Worm (Caenorhabditis elegans) whole organism, L1 larva: ENCODE measurements around the gene sap-49.

Experiments used
- C04F5.9 ChIP-seq: sonication (generic microtip); optimal IDR thresholded peaks from 2 replicates; lab custom pipeline; 2016; ENCODE audit warnings: missing genetic modification characterization, missing compliant biosample characterization
- C16A3.4 ChIP-seq: fragments of 150-350 bp; optimal IDR thresholded peaks from 2 replicates; lab custom pipeline; 2014; ENCODE audit warnings: missing biosample characterization, missing genetic modification characterization
- C34B4.2 ChIP-seq: sonication (generic microtip); optimal IDR thresholded peaks from 2 replicates; lab custom pipeline; 2017; ENCODE audit warnings: mild to moderate bottlenecking, missing genetic modification characterization, missing compliant biosample characterization
- F16B12.6 ChIP-seq: fragments of 150-350 bp; optimal IDR thresholded peaks from 2 replicates; lab custom pipeline; 2014; ENCODE audit warnings: missing biosample characterization, missing genetic modification characterization
- aly-2 ChIP-seq: fragments of 150-350 bp; optimal IDR thresholded peaks from 2 replicates; lab custom pipeline; 2014; ENCODE audit warnings: missing biosample characterization, missing genetic modification characterization
- blmp-1 ChIP-seq: fragments of 150-350 bp; optimal IDR thresholded peaks from 2 replicates; lab custom pipeline; 2014; ENCODE audit warnings: missing biosample characterization, missing genetic modification characterization
- ceh-82 ChIP-seq, 3 experiments: fragments of 150-350 bp in 1 of 3; sonication (generic microtip) in 2 of 3; optimal IDR thresholded peaks; 2 replicates each; lab custom pipeline; 2014 to 2017; ENCODE audit warnings: missing biosample characterization in 3 of 3, missing genetic modification characterization in 3 of 3
- ceh-90 ChIP-seq: sonication (generic microtip); optimal IDR thresholded peaks from 2 replicates; lab custom pipeline; 2016; ENCODE audit warnings: missing genetic modification characterization, missing compliant biosample characterization
- dpl-1 ChIP-seq, 3 experiments: fragments of 150-350 bp in 2 of 3; sonication (generic microtip) in 1 of 3; optimal IDR thresholded peaks; 2 replicates each; lab custom pipeline; 2014 to 2017; ENCODE audit warnings: missing biosample characterization in 3 of 3, missing genetic modification characterization in 3 of 3, missing genetic modification reagents in 3 of 3
- dsc-1 ChIP-seq: sonication (generic microtip); optimal IDR thresholded peaks from 2 replicates; lab custom pipeline; 2016; ENCODE audit warnings: mild to moderate bottlenecking, missing genetic modification characterization, missing compliant biosample characterization
- efl-3 ChIP-seq: fragments of 200-800 bp; sonication (Bioruptor generic); optimal IDR thresholded peaks from 2 replicates; lab custom pipeline; 2018; ENCODE audit warnings: mild to moderate bottlenecking, missing genetic modification characterization, missing compliant biosample characterization
- egl-13 ChIP-seq: sonication (generic microtip); optimal IDR thresholded peaks from 2 replicates; lab custom pipeline; 2016; ENCODE audit warnings: missing genotype, missing genetic modification reagents, missing genetic modification characterization, missing compliant biosample characterization
- fkh-8 ChIP-seq: sonication (generic microtip); optimal IDR thresholded peaks from 2 replicates; lab custom pipeline; 2016; ENCODE audit warnings: mild to moderate bottlenecking, missing genetic modification characterization, missing compliant biosample characterization
- fos-1 ChIP-seq: fragments of 150-350 bp; optimal IDR thresholded peaks from 2 replicates; lab custom pipeline; 2014; ENCODE audit warnings: missing biosample characterization, missing genetic modification characterization
- hlh-17 ChIP-seq: fragments of 200-800 bp; sonication (Bioruptor generic); optimal IDR thresholded peaks from 2 replicates; lab custom pipeline; 2018; ENCODE audit warnings: missing genetic modification characterization, mild to moderate bottlenecking, missing compliant biosample characterization, moderate library complexity, borderline replicate concordance
- hpl-2 ChIP-seq: fragments of 150-350 bp; optimal IDR thresholded peaks from 2 replicates; lab custom pipeline; 2014; ENCODE audit warnings: missing biosample characterization, missing genetic modification reagents, missing genetic modification characterization
- irx-1 ChIP-seq: sonication (generic microtip); optimal IDR thresholded peaks from 2 replicates; lab custom pipeline; 2016; ENCODE audit warnings: missing genetic modification characterization, missing compliant biosample characterization
- lin-14 ChIP-seq: fragments of 200-800 bp; sonication (Bioruptor generic); optimal IDR thresholded peaks from 2 replicates; lab custom pipeline; 2018; ENCODE audit warnings: mild to moderate bottlenecking, missing genetic modification characterization, moderate library complexity, missing compliant biosample characterization
- lsy-2 ChIP-seq, 2 experiments: fragments of 150-350 bp; optimal IDR thresholded peaks; 2 replicates each; lab custom pipeline; 2014; ENCODE audit warnings: missing biosample characterization in 2 of 2, missing genetic modification characterization in 2 of 2
- mab-9 ChIP-seq: fragments of 200-800 bp; sonication (Bioruptor generic); IDR thresholded peaks from 2 replicates; pipeline ENCODE4 v1.3.6; 2022; ENCODE audit warnings: missing genetic modification reagents, missing genetic modification characterization, missing compliant biosample characterization
- mep-1 ChIP-seq: fragments of 150-350 bp; optimal IDR thresholded peaks from 2 replicates; lab custom pipeline; 2014; ENCODE audit warnings: missing biosample characterization, missing genetic modification characterization
- nhr-11 ChIP-seq: fragments of 150-350 bp; optimal IDR thresholded peaks from 2 replicates; lab custom pipeline; 2014; ENCODE audit warnings: missing biosample characterization, missing genetic modification characterization
- nhr-19 ChIP-seq: fragments of 200-800 bp; sonication (Bioruptor generic); conservative IDR thresholded peaks from 2 replicates; pipeline ENCODE4 v1.3.6; 2022; ENCODE audit warnings: missing genetic modification characterization, missing compliant biosample characterization
- nhr-28 ChIP-seq: fragments of 150-350 bp; optimal IDR thresholded peaks from 2 replicates; lab custom pipeline; 2014; ENCODE audit warnings: missing biosample characterization, missing genetic modification characterization
- nhr-47 ChIP-seq: sonication (generic microtip); optimal IDR thresholded peaks from 2 replicates; lab custom pipeline; 2016; ENCODE audit warnings: mild to moderate bottlenecking, missing genetic modification characterization, moderate library complexity, missing compliant biosample characterization
- nhr-71 ChIP-seq: sonication (generic microtip); optimal IDR thresholded peaks from 2 replicates; lab custom pipeline; 2016; ENCODE audit warnings: mild to moderate bottlenecking, missing genetic modification characterization, moderate library complexity, missing compliant biosample characterization
- nhr-76 ChIP-seq: sonication (generic microtip); optimal IDR thresholded peaks from 2 replicates; lab custom pipeline; 2017; ENCODE audit warnings: missing biosample characterization, missing genetic modification characterization
- nhr-85 ChIP-seq: sonication (generic microtip); peaks from one replicate; lab custom pipeline; 2016; ENCODE audit warnings: missing genetic modification characterization, inconsistent platforms, missing compliant biosample characterization
- nhr-90 ChIP-seq: sonication (generic microtip); optimal IDR thresholded peaks from 2 replicates; lab custom pipeline; 2016; ENCODE audit warnings: mild to moderate bottlenecking, missing genetic modification characterization, missing compliant biosample characterization; ENCODE audit not compliant: poor library complexity
- pag-3 ChIP-seq: sonication (generic microtip); optimal IDR thresholded peaks from 2 replicates; lab custom pipeline; 2017; ENCODE audit warnings: missing genetic modification characterization, mild to moderate bottlenecking, missing compliant biosample characterization, antibody characterized with exemption, borderline replicate concordance; ENCODE audit not compliant: insufficient read depth
- pax-3 ChIP-seq: fragments of 200-800 bp; sonication (Bioruptor generic); optimal IDR thresholded peaks from 2 replicates; lab custom pipeline; 2018; ENCODE audit warnings: mild to moderate bottlenecking, missing genetic modification characterization, moderate library complexity, missing compliant biosample characterization
- pqm-1 ChIP-seq: sonication (generic microtip); optimal IDR thresholded peaks from 3 replicates; lab custom pipeline; 2017; ENCODE audit warnings: missing biosample characterization, missing genetic modification characterization
- rnt-1 ChIP-seq: sonication (generic microtip); optimal IDR thresholded peaks from 2 replicates; lab custom pipeline; 2016; ENCODE audit warnings: mild to moderate bottlenecking, missing genetic modification characterization, moderate library complexity, missing compliant biosample characterization
- skn-1 ChIP-seq: fragments of 150-350 bp; optimal IDR thresholded peaks from 2 replicates; lab custom pipeline; 2014; ENCODE audit warnings: missing biosample characterization, missing genetic modification characterization
- sptf-1 ChIP-seq: fragments of 150-350 bp; optimal IDR thresholded peaks from 2 replicates; lab custom pipeline; 2014; ENCODE audit warnings: missing biosample characterization, missing genetic modification characterization
- sup-37 ChIP-seq: fragments of 200-800 bp; sonication (Bioruptor generic); optimal IDR thresholded peaks from 2 replicates; lab custom pipeline; 2018; ENCODE audit warnings: mild to moderate bottlenecking, missing genetic modification characterization, missing compliant biosample characterization
- tlp-1 ChIP-seq: fragments of 150-350 bp; optimal IDR thresholded peaks from 2 replicates; lab custom pipeline; 2014; ENCODE audit warnings: missing biosample characterization, missing genetic modification characterization
- unc-98 ChIP-seq: fragments of 200-800 bp; sonication (Bioruptor generic); IDR thresholded peaks from 2 replicates; pipeline ENCODE4 v1.3.6; 2022; ENCODE audit warnings: missing genetic modification characterization, missing compliant biosample characterization
- vab-15 ChIP-seq: sonication (generic microtip); optimal IDR thresholded peaks from 2 replicates; lab custom pipeline; 2017; ENCODE audit warnings: missing genotype, mild to moderate bottlenecking, missing genetic modification characterization, missing compliant biosample characterization
- xbp-1 ChIP-seq: sonication (generic microtip); optimal IDR thresholded peaks from 2 replicates; lab custom pipeline; 2016; ENCODE audit warnings: missing genetic modification characterization, missing compliant biosample characterization
- zip-4 ChIP-seq: fragments of 200-800 bp; sonication (Bioruptor generic); optimal IDR thresholded peaks from 2 replicates; lab custom pipeline; 2018; ENCODE audit warnings: mild to moderate bottlenecking, missing genetic modification characterization, moderate library complexity, missing compliant biosample characterization
- ztf-11 ChIP-seq, 2 experiments: sonication (generic microtip); optimal IDR thresholded peaks; 2 replicates each; lab custom pipeline; 2016 to 2017; ENCODE audit warnings: missing genetic modification characterization in 2 of 2, missing biosample characterization in 1 of 2, missing compliant biosample characterization in 1 of 2

The sap-49 gene

DNA sequence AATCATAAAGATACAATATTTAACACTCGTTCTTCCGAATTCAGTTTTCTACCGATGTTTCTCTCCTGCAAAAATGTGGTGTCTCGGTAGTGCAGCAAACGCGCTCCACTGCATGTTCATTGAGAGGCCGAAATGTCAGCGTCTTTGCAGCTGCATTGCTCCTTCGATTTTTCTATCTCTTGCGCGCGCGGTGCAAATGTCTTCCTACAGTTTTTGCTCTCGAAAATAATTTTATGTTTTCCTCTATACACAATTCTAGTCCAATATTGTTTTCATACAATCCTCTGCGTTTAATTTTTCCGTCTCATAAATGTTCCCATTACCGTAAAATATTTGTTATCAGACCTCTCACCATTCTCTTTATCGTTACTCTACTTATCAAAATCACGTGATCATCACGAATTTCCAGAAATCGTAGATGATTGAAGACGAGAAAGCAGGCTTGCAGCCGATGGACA, 26.8 kb upstream of the sap-49 start, which contains the start of gene ufd-2 (continued):
- TF ChIP-seq pag-3 (tag; lab: Kevin White, UChicago) (no peak), nhr-85 (tag; lab: Kevin White, UChicago) (peak; percentile 60), pax-3 (tag; lab: Kevin White, UChicago) (peak; percentile 60), sup-37 (GFP tag; lab: Kevin White, UChicago) (no peak), nhr-19 (GFP tag; lab: Robert Waterston, UW) (peak; percentile 44), hpl-2 (no peak), nhr-76 (tag; lab: Kevin White, UChicago) (no peak), nhr-90 (peak; percentile 60), tlp-1 (tag; lab: Kevin White, UChicago) (peak; percentile 23), nhr-28 (tag; lab: Kevin White, UChicago) (no peak), hlh-17 (no peak), lin-14 (peak; percentile 80), ceh-82 (tag; optimal IDR thresholded peaks at IDR 0.05; lab: Kevin White, UChicago) (peak; percentile 45 to 76 (median 74)), mab-9 (no peak), rnt-1 (tag; lab: Kevin White, UChicago) (peak; percentile 86), zip-4 (GFP tag; lab: Kevin White, UChicago) (no peak), dpl-1 (GFP tag; optimal IDR thresholded peaks at IDR 0.05; lab: Kevin White, UChicago) (peak; percentile 61 to 75 (median 66)), C04F5.9 (tag; lab: Kevin White, UChicago) (peak; percentile 11), pqm-1 (no peak), ztf-11 (tag; optimal IDR thresholded peaks at IDR 0.05; lab: Kevin White, UChicago) (peak in 1 of 2 experiments; percentile 25), mep-1 (tag; lab: Kevin White, UChicago) (peak; percentile 70), fos-1 (tag; lab: Kevin White, UChicago) (peak; percentile 17), C16A3.4 (tag; lab: Kevin White, UChicago) (peak; percentile 85), vab-15 (tag; lab: Kevin White, UChicago) (peak; percentile 77), lsy-2 (tag; optimal IDR thresholded peaks at IDR 0.05; lab: Kevin White, UChicago) (peak; percentile 67 to 89)
- TF ChIP-seq, all 84 proteins: peak for 42

DNA sequence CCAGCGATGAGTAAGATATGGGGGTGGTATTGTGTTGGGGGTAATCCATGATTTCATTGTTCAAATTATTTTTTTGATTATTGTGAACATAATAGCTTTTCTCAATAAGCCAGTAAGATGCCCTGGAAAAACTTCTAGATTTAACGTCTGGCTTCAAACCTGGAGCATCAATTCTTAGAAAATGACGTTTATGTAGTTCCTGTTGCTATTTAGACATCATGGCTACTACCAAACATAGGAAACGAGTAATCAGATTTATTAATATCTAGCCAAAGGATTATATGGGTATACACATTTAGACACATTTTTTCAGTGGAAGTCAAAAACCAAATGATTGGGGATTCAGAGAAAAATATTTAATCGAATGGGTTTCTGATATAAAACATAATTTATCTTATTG, 24.0 kb upstream of the sap-49 start:
- peak; percentile 66 for TF ChIP-seq nhr-11 (tag; lab: Kevin White, UChicago)
- TF ChIP-seq C34B4.2 (tag; lab: Kevin White, UChicago), result no peak
- no peak for TF ChIP-seq zip-4 (GFP tag; lab: Kevin White, UChicago)
- TF ChIP-seq pax-3 (tag; lab: Kevin White, UChicago), result no peak
- TF ChIP-seq fkh-8, result peak; percentile 47
- TF ChIP-seq ceh-90 (tag; lab: Kevin White, UChicago), result no peak
- TF ChIP-seq irx-1, result no peak
- no peak for TF ChIP-seq pqm-1
- TF ChIP-seq blmp-1 (tag; lab: Kevin White, UChicago), result no peak
- TF ChIP-seq aly-2 (tag; lab: Kevin White, UChicago), result no peak
- peak; percentile 41 for TF ChIP-seq nhr-71
- TF ChIP-seq skn-1 (tag; lab: Kevin White, UChicago), result no peak
- no peak for TF ChIP-seq nhr-76 (tag; lab: Kevin White, UChicago)
- peak; percentile 64 for TF ChIP-seq egl-13 (tag; lab: Kevin White, UChicago)
- no peak for TF ChIP-seq sptf-1 (tag; lab: Kevin White, UChicago)
- peak; percentile 95 for TF ChIP-seq dsc-1 (tag; lab: Kevin White, UChicago)
- no peak for TF ChIP-seq unc-98 (GFP tag; lab: Robert Waterston, UW)
- peak; percentile 55 for TF ChIP-seq nhr-47 (tag; lab: Kevin White, UChicago)

DNA sequence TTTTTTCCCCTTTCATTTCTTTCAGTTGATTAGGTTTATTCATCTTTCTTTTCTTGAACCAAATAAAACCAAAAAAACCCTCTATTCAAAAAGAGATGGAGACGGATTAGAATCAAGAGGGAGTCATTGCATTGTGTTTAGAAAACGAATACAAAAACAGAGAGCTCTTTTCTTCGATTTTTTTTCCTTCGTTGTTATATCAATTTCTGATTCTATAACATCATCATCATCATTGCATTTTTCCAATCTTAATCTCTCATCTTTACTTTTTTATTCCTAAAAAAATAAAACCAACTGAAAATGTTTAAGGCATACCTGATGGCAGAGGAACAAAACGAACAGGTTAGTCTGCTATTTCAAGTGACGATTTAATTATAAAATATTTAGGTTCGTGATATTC, 23.2 kb upstream of the sap-49 start, which contains the start of gene T05H10.8:
TSS of gene T05H10.8 (plus strand) at position 301 of the 400 bp plus-strand sequence.
- TF ChIP-seq pqm-1 (no peak), F16B12.6 (tag; lab: Kevin White, UChicago) (no peak), efl-3 (GFP tag; lab: Kevin White, UChicago) (no peak), vab-15 (tag; lab: Kevin White, UChicago) (no peak), C16A3.4 (tag; lab: Kevin White, UChicago) (no peak), xbp-1 (tag; lab: Kevin White, UChicago) (no peak), ceh-82 (tag; optimal IDR thresholded peaks at IDR 0.05; lab: Kevin White, UChicago) (no peak), dsc-1 (tag; lab: Kevin White, UChicago) (peak; percentile 20)
- TF ChIP-seq, all 84 proteins: peak for 1
